Worm (Caenorhabditis elegans) whole organism, midembryonic: Measurements from ENCODE around the gene F28A10.4.

Source experiments
- T22C8.4 ChIP-seq: fragments of 200-800 bp; sonication (Bioruptor generic); IDR thresholded peaks from 2 replicates; pipeline ENCODE4 v1.3.6; 2022; ENCODE audit warnings: missing genetic modification characterization, missing compliant biosample characterization
- cog-1 ChIP-seq: sonication (generic microtip); optimal IDR thresholded peaks from 2 replicates; lab custom pipeline; 2016; ENCODE audit warnings: missing genetic modification characterization, missing compliant biosample characterization
- flt-1 ChIP-seq: fragments of 200-800 bp; sonication (Bioruptor generic); IDR thresholded peaks from 2 replicates; pipeline ENCODE4 v1.3.6; 2022; ENCODE audit warnings: missing genetic modification characterization, missing compliant biosample characterization
- med-1 ChIP-seq: sonication (generic microtip); optimal IDR thresholded peaks from 2 replicates; lab custom pipeline; 2017; ENCODE audit warnings: missing genetic modification characterization, mild to moderate bottlenecking, missing compliant biosample characterization, antibody characterized with exemption, missing genetic modification reagents; ENCODE audit not compliant: insufficient read depth
- tab-1 ChIP-seq: fragments of 200-800 bp; sonication (Bioruptor generic); IDR thresholded peaks from 2 replicates; pipeline ENCODE4 v1.3.6; 2022; ENCODE audit warnings: missing genetic modification characterization, missing compliant biosample characterization
- ztf-23 ChIP-seq: fragments of 200-800 bp; sonication (Bioruptor generic); IDR thresholded peaks from 2 replicates; pipeline ENCODE4 v1.3.6; 2022; ENCODE audit warnings: missing genetic modification reagents, missing genetic modification characterization, missing compliant biosample characterization

ce11 chrII:825521-825920 lies 18.6 kb upstream of the F28A10.4 start, which contains the start of gene F28A10.1:
- TF ChIP-seq flt-1 (GFP tag; lab: Robert Waterston, UW) (no peak), tab-1 (GFP tag; lab: Robert Waterston, UW) (no peak), cog-1 (tag; lab: Kevin White, UChicago) (no peak), T22C8.4 (no peak), med-1 (GFP tag; lab: Kevin White, UChicago) (no peak), ztf-23 (no peak)
